Worm (Caenorhabditis elegans): ENCODE measurements around the gene R05G6.10.

The R05G6.10 gene

DNA sequence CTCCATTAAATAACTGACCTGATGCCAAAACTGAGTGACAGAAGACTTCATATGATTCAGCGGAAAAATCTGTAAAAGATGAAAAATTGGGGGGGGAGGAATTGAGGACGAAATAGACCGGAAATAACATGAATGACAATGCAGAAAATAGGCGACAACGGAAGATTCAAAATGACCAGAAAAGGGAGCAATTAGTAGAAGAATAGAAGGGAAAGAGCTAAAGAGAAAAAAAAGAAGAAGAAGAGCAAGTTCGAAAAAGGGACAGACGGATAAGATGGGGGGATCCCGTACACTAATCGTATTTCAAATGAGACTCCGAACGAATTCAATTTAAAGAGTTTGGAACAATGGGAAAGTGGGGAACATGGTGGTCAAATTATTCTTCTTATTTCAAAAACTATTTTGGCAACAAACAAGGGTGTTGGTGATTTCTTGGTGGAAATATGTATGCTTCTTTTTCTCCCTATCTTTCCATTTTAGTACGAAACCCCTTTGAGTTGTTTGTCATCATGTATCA lies at the start of gene R05G6.10:
Gene R05G6.10, minus strand, starts transcription at position 51 of the 517 bp plus-strand sequence.
- peak in 1 of 2 experiments; percentile 88 for TF ChIP-seq unc-62 (GFP tag; optimal IDR thresholded peaks at IDR 0.05 in 1 of 2)
- no peak for TF ChIP-seq unc-62 (tag; optimal IDR thresholded peaks at IDR 0.05)
- TF ChIP-seq daf-8 (GFP tag; IDR thresholded peaks at IDR 0.05) = no peak
- no peak for TF ChIP-seq zip-2 (tag; optimal IDR thresholded peaks at IDR 0.05)

- no peak for TF ChIP-seq dmd-9 (GFP tag; IDR thresholded peaks at IDR 0.05)
- peak in 1 of 2 experiments; percentile 61 for TF ChIP-seq unc-62 (GFP tag; optimal IDR thresholded peaks at IDR 0.05 in 1 of 2)
- no peak for TF ChIP-seq unc-62 (tag; optimal IDR thresholded peaks at IDR 0.05)
- no peak for TF ChIP-seq snpc-1.2 (GFP tag; IDR thresholded peaks at IDR 0.05)
- TF ChIP-seq spr-1 (tag; optimal IDR thresholded peaks at IDR 0.05) = no peak
- TF ChIP-seq nhr-41 (GFP tag; IDR thresholded peaks at IDR 0.05) = no peak
- no peak for TF ChIP-seq lim-7 (GFP tag; IDR thresholded peaks at IDR 0.05)
These were observed 46.3 kb upstream of the R05G6.10 start, which contains the start of gene cla-1 for ce11 chrIV:7588631-7589030. Gene cla-1, plus strand, starts transcription at chrIV:7588931.

- TF ChIP-seq ces-1 (GFP tag; optimal IDR thresholded peaks at IDR 0.05) (peak; percentile 61), aly-2 (tag; optimal IDR thresholded peaks at IDR 0.05) (no peak), fkh-10 (GFP tag; optimal IDR thresholded peaks at IDR 0.05) (peak; percentile 50), daf-12 (tag; optimal IDR thresholded peaks at IDR 0.05) (no peak), nhr-237 (tag; optimal IDR thresholded peaks at IDR 0.05) (no peak), dve-1 (tag; optimal IDR thresholded peaks at IDR 0.05; ENCODE audit: insufficient read depth) (no peak), ctbp-1 (GFP tag; IDR thresholded peaks at IDR 0.05) (no peak), lin-39 (tag; optimal IDR thresholded peaks at IDR 0.05) (no peak), nhr-28 (tag; optimal IDR thresholded peaks at IDR 0.05) (no peak), unc-39 (tag; optimal IDR thresholded peaks at IDR 0.05) (no peak), daf-16 (GFP tag; optimal IDR thresholded peaks at IDR 0.05) (no peak), daf-16 (tag; optimal IDR thresholded peaks at IDR 0.05) (no peak)
These were observed 44.6 kb upstream of the R05G6.10 start for ce11 chrIV:7586972-7587371.

DNA sequence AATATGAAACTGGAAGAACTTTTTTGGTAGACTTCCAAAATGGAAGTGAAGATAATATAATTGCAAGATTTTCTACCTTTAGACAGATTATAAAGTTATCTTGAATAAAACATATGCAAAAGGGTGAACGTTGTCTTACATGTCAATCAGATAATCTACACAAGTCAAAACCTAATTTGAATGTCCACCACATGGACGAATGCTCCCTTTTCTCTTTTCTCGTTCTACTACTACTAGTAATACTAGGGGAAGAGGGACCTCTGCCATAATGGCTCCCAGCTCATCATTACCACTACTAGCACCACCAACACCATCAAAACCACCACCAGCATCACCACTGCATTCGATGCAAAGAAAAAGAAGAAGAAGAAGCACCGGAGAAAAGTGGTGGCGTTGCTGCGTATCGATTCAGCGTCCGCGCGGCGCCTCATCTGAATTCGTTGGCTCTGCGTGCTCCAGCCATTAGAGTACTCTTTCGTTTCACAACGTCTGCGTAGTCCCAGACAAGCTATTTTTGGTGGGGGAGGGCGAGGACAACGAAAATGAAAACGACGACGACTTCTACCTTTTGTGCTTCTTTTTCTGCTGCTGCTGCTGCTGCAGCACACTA lies 43.0 kb upstream of the R05G6.10 start:
- TF ChIP-seq aha-1 (tag) (peak; percentile 86), ceh-82 (tag; optimal IDR thresholded peaks at IDR 0.05) (no peak), hmg-1.1 (GFP tag; IDR thresholded peaks at IDR 0.05) (peak; percentile 39; the same call in 1 of the 2 replicates)

DNA sequence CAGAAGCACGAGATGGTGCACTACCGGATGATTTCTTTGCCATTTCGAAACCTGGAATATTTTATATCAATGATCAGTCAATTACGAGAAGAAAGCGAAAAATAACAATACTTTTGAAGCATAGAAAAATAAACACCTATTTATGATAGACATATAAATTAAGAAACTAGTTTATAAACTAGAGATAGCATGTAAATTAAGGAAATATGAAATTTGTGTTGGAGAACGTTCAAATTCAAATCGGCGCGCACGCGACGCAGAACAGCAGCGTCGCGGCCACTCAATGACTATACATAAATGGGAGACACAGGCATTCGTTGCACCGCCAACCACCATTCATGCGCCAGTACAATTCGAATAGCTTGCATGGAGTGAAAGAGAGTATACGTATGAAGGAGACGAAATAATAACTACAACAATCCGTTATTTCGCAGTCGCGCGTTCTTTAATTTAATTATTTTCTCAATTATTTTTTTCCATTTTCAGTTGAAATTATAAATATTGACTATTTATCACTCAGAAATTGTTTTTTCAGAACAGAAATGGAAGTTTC lies 37.8 kb upstream of the R05G6.10 start, which contains the start of the genes cec-5 and nol-10:
Gene cec-5, minus strand, starts transcription at position 51 of the 553 bp plus-strand sequence.
Gene nol-10, plus strand, starts transcription at position 536 of the 553 bp plus-strand sequence.
- TF ChIP-seq nhr-25 (tag; optimal IDR thresholded peaks at IDR 0.05; ENCODE audit: borderline replicate concordance, insufficient read depth) (peak; percentile 24), T26A8.4 (GFP tag; IDR thresholded peaks at IDR 0.05) (no peak; the same call in 1 of the 2 replicates), aha-1 (tag) (peak; percentile 98), nhr-77 (tag; optimal IDR thresholded peaks at IDR 0.05) (peak; percentile 52), mep-1 (tag; optimal IDR thresholded peaks at IDR 0.05) (peak; percentile 91), gei-8 (GFP tag; optimal IDR thresholded peaks at IDR 0.05) (no peak), nhr-11 (tag; optimal IDR thresholded peaks at IDR 0.05) (peak; percentile 12), lin-39 (tag; optimal IDR thresholded peaks at IDR 0.05) (no peak), ces-1 (GFP tag; optimal IDR thresholded peaks at IDR 0.05) (peak; percentile 59), duxl-1 (tag; optimal IDR thresholded peaks at IDR 0.05; ENCODE audit: poor library complexity) (peak; percentile 62), lsy-2 (tag; optimal IDR thresholded peaks at IDR 0.05) (peak; percentile 57 to 91), fkh-10 (GFP tag; optimal IDR thresholded peaks at IDR 0.05) (peak; percentile 34), nhr-111 (GFP tag; optimal IDR thresholded peaks at IDR 0.05) (no peak), nhr-10 (tag; optimal IDR thresholded peaks at IDR 0.05) (no peak), nhr-237 (tag; optimal IDR thresholded peaks at IDR 0.05) (no peak), R02D3.7 (tag; optimal IDR thresholded peaks at IDR 0.05) (no peak), pha-4 (GFP tag; IDR thresholded peaks at IDR 0.05) (0 out of 2 replicates have a peak, but pooled peaks have one; percentile 29), pha-4 (tag; optimal IDR thresholded peaks at IDR 0.05) (no peak), ceh-32 (tag; optimal IDR thresholded peaks at IDR 0.05; ENCODE audit: poor library complexity) (no peak), egl-27 (tag; optimal IDR thresholded peaks at IDR 0.05) (no peak), dve-1 (tag; optimal IDR thresholded peaks at IDR 0.05; ENCODE audit: insufficient read depth) (peak; percentile 91), T20F7.1 (GFP tag; optimal IDR thresholded peaks at IDR 0.05) (peak; percentile 98), jun-1 (tag; optimal IDR thresholded peaks at IDR 0.05) (peak; percentile 31), lin-13 (GFP tag; optimal IDR thresholded peaks at IDR 0.05) (peak; percentile 91), nhr-48 (tag; optimal IDR thresholded peaks at IDR 0.05) (peak; percentile 26)
